Worm (Caenorhabditis elegans) whole organism, young adult: ENCODE data around the gene mdt-20.

Experiments
- B0336.3 ChIP-seq: fragments of 200-800 bp; sonication (Bioruptor generic); IDR thresholded peaks from 2 replicates; pipeline ENCODE4 v1.3.6; 2022; ENCODE audit warnings: missing genetic modification characterization, missing compliant biosample characterization
- dpl-1 ChIP-seq: fragments of 150-350 bp; optimal IDR thresholded peaks from 2 replicates; lab custom pipeline; 2014; ENCODE audit warnings: missing biosample characterization, missing genetic modification reagents, missing genetic modification characterization
- egl-18 ChIP-seq: fragments of 200-800 bp; sonication (Bioruptor generic); IDR thresholded peaks from 2 replicates; pipeline ENCODE4 v1.3.6; 2022; ENCODE audit warnings: missing genetic modification reagents, missing genetic modification characterization, missing compliant biosample characterization
- ets-4 ChIP-seq: fragments of 200-800 bp; sonication (Bioruptor generic); optimal IDR thresholded peaks from 2 replicates; lab custom pipeline; 2018; ENCODE audit warnings: mild to moderate bottlenecking, missing genetic modification characterization, missing compliant biosample characterization
- hrde-1 ChIP-seq: sonication (generic microtip); optimal IDR thresholded peaks from 2 replicates; lab custom pipeline; 2016; ENCODE audit warnings: missing genetic modification characterization, mild to moderate bottlenecking, missing compliant biosample characterization, moderate library complexity, missing genotype, missing genetic modification reagents, borderline replicate concordance
- let-607 ChIP-seq, 2 experiments: fragments of 200-800 bp in 1 of 2; sonication (Bioruptor generic) in 1 of 2; sonication (generic microtip) in 1 of 2; optimal IDR thresholded peaks; 2 replicates each; lab custom pipeline; 2016 to 2018; ENCODE audit warnings: mild to moderate bottlenecking in 2 of 2, missing compliant biosample characterization in 2 of 2, missing genetic modification characterization in 2 of 2, moderate library complexity in 2 of 2, missing genotype in 1 of 2
- lsy-27 ChIP-seq: sonication (generic microtip); optimal IDR thresholded peaks from 2 replicates; lab custom pipeline; 2017; ENCODE audit warnings: missing genetic modification characterization, mild to moderate bottlenecking, missing compliant biosample characterization, antibody characterized with exemption, missing genotype, borderline replicate concordance; ENCODE audit not compliant: insufficient read depth
- madf-3 ChIP-seq: fragments of 200-800 bp; sonication (Bioruptor generic); IDR thresholded peaks from 2 replicates; pipeline ENCODE4 v1.3.6; 2022; ENCODE audit warnings: missing genetic modification reagents, missing genetic modification characterization, missing compliant biosample characterization
- pha-4 ChIP-seq: fragments of 150-350 bp; sonication (generic microtip); optimal IDR thresholded peaks from 2 replicates; lab custom pipeline; 2014; ENCODE audit warnings: missing biosample characterization, missing genetic modification reagents, missing genetic modification characterization
- sea-2 ChIP-seq: fragments of 200-800 bp; sonication (Bioruptor generic); IDR thresholded peaks from 2 replicates; pipeline ENCODE4 v1.3.6; 2022; ENCODE audit warnings: missing genetic modification characterization, missing compliant biosample characterization
- ztf-25 ChIP-seq: fragments of 200-800 bp; sonication (Bioruptor generic); IDR thresholded peaks from 2 replicates; pipeline ENCODE4 v1.3.6; 2022; ENCODE audit warnings: missing genetic modification reagents, missing genetic modification characterization, missing compliant biosample characterization

DNA sequence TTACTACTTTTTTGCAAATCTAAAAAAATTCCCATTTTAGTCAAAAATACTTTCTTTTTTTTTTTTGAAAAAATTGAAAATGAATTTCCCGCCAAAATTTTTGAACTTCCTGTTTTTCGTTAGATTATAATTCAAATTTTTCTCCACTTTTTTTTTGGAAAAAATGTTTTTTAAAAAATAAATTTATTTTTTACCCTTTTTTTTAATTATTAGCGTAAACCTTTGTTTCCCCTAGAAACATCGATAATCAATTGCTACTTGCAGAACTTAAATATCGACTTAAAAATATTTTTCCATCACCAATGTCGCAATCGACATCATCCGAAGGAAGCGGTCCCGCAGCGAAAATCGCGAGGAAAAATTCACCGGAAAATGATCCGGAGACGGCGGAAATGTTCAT lies 17.2 kb upstream of the mdt-20 start, which contains the start of gene cec-2:
- no peak for TF ChIP-seq ets-4 (GFP tag; lab: Kevin White, UChicago)
- no peak for TF ChIP-seq ztf-25 (GFP tag; lab: Robert Waterston, UW)
- TF ChIP-seq egl-18 (GFP tag; lab: Robert Waterston, UW), result no peak
- no peak for TF ChIP-seq sea-2
- TF ChIP-seq dpl-1 (GFP tag; lab: Kevin White, UChicago), result no peak
- TF ChIP-seq lsy-27 (tag; lab: Kevin White, UChicago), result no peak
- TF ChIP-seq let-607 (tag; optimal IDR thresholded peaks at IDR 0.05; lab: Kevin White, UChicago), result no peak
- no peak for TF ChIP-seq hrde-1 (tag; lab: Kevin White, UChicago)
- TF ChIP-seq pha-4 (tag; lab: Kevin White, UChicago), result no peak
- no peak for TF ChIP-seq B0336.3 (GFP tag; lab: Robert Waterston, UW)
- no peak for TF ChIP-seq madf-3
